Worm (Caenorhabditis elegans): ENCODE results near the gene ZK285.2.

ZK285.2 gene

ce11 chrV:16060135-16060534 lies 13.5 kb downstream of the ZK285.2 start, which contains the start of gene F14H3.15:
Gene F14H3.15, minus strand, starts transcription at chrV:16060235.
- no peak for TF ChIP-seq dpl-1 (GFP tag; optimal IDR thresholded peaks at IDR 0.05)
- no peak for TF ChIP-seq sup-37 (GFP tag; optimal IDR thresholded peaks at IDR 0.05)
- TF ChIP-seq lin-15B (tag; optimal IDR thresholded peaks at IDR 0.05), result no peak
- no peak for TF ChIP-seq mep-1 (tag; optimal IDR thresholded peaks at IDR 0.05)
- no peak for TF ChIP-seq nhr-12 (tag; optimal IDR thresholded peaks at IDR 0.05)
- no peak for TF ChIP-seq ztf-4 (tag; optimal IDR thresholded peaks at IDR 0.05)
- no peak for TF ChIP-seq pag-3 (tag; optimal IDR thresholded peaks at IDR 0.05; ENCODE audit: borderline replicate concordance, insufficient read depth)
- no peak for TF ChIP-seq nhr-47 (tag; optimal IDR thresholded peaks at IDR 0.05)
- TF ChIP-seq ceh-88 (GFP tag; IDR thresholded peaks at IDR 0.05), result no peak
- TF ChIP-seq nhr-85 (tag), result no peak
- TF ChIP-seq C34B4.2 (tag; optimal IDR thresholded peaks at IDR 0.05), result no peak
- no peak for TF ChIP-seq pax-3 (tag; optimal IDR thresholded peaks at IDR 0.05)
- TF ChIP-seq egl-13 (tag; optimal IDR thresholded peaks at IDR 0.05), result no peak
- TF ChIP-seq zag-1 (tag; optimal IDR thresholded peaks at IDR 0.05), result no peak
- TF ChIP-seq elt-3 (tag; optimal IDR thresholded peaks at IDR 0.05), result no peak
- TF ChIP-seq unc-86 (tag; optimal IDR thresholded peaks at IDR 0.05), result no peak
- TF ChIP-seq nhr-28 (tag; optimal IDR thresholded peaks at IDR 0.05), result no peak
- no peak for TF ChIP-seq nhr-77 (tag; optimal IDR thresholded peaks at IDR 0.05)
- no peak for TF ChIP-seq nhr-90 (tag; optimal IDR thresholded peaks at IDR 0.05; ENCODE audit: poor library complexity)
- TF ChIP-seq blmp-1 (tag; optimal IDR thresholded peaks at IDR 0.05), result no peak

ce11 chrV:16061993-16062392 lies 15.3 kb downstream of the ZK285.2 start, which contains the start of gene fbxa-100:
Gene fbxa-100, minus strand, starts transcription at chrV:16062093.
- TF ChIP-seq mdl-1 (tag; optimal IDR thresholded peaks at IDR 0.05) (no peak), ceh-82 (tag; optimal IDR thresholded peaks at IDR 0.05) (no peak), nhr-19 (GFP tag; conservative IDR thresholded peaks at IDR 0.05) (no peak)

- TF ChIP-seq ceh-8 (GFP tag; optimal IDR thresholded peaks at IDR 0.05), result no peak
- no peak for TF ChIP-seq dsc-1 (tag; optimal IDR thresholded peaks at IDR 0.05)
- TF ChIP-seq lir-3 (tag; optimal IDR thresholded peaks at IDR 0.05; ENCODE audit: poor library complexity), result no peak
- no peak for TF ChIP-seq efl-1 (optimal IDR thresholded peaks at IDR 0.05)
- no peak for TF ChIP-seq efl-1 (GFP tag; optimal IDR thresholded peaks at IDR 0.05 in 1 of 2)
- TF ChIP-seq C04F5.9 (tag; optimal IDR thresholded peaks at IDR 0.05), result no peak
- TF ChIP-seq tlp-1 (tag; optimal IDR thresholded peaks at IDR 0.05), result no peak
- TF ChIP-seq nhr-12 (tag; optimal IDR thresholded peaks at IDR 0.05), result no peak
These were observed 16.1 kb downstream of the ZK285.2 start, which contains the start of gene F14H3.14 for ce11 chrV:16062788-16063187. Gene F14H3.14, minus strand, starts transcription at chrV:16062888.

DNA sequence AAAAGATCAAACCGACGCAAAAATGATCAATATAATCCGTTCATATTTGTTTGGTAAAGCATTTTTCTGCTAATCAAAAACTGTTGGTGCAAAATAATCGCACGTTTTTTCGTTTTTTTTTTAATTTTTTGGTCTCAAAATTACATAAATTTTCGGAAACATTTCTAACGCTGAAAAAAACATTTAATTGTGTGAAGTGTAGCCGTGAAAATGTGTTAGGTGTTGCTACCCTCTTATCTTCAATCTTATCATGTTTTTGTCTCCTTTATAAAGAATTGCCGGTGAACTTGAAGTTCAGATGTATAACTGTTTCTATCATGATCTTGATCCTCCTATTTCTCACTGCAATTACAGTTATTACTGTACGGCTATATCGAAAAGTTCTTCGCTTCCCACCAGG lies 22.3 kb downstream of the ZK285.2 start, which contains the start of gene cyp-35D1:
TSS of gene cyp-35D1 (plus strand) at position 301 of the 400 bp plus-strand sequence.
- no peak for TF ChIP-seq lsy-2 (tag; optimal IDR thresholded peaks at IDR 0.05)
- TF ChIP-seq hlh-4 (tag; optimal IDR thresholded peaks at IDR 0.05), result no peak
- TF ChIP-seq hpl-2 (GFP tag; optimal IDR thresholded peaks at IDR 0.05), result no peak
- no peak for TF ChIP-seq egl-13 (tag; optimal IDR thresholded peaks at IDR 0.05)
- no peak for TF ChIP-seq unc-30 (tag; optimal IDR thresholded peaks at IDR 0.05)
- no peak for TF ChIP-seq nhr-76 (tag; optimal IDR thresholded peaks at IDR 0.05)
- no peak for TF ChIP-seq sup-37 (GFP tag; optimal IDR thresholded peaks at IDR 0.05)
- no peak for TF ChIP-seq nhr-71 (tag; optimal IDR thresholded peaks at IDR 0.05)
- TF ChIP-seq swsn-7 (tag; optimal IDR thresholded peaks at IDR 0.05), result no peak
- no peak for TF ChIP-seq pax-3 (tag; optimal IDR thresholded peaks at IDR 0.05)
- TF ChIP-seq zag-1 (tag; optimal IDR thresholded peaks at IDR 0.05), result no peak
- TF ChIP-seq vab-15 (tag; optimal IDR thresholded peaks at IDR 0.05), result no peak
- TF ChIP-seq irx-1 (tag; optimal IDR thresholded peaks at IDR 0.05), result no peak
- no peak for TF ChIP-seq aha-1 (tag; optimal IDR thresholded peaks at IDR 0.05)
- TF ChIP-seq mef-2 (tag; optimal IDR thresholded peaks at IDR 0.05), result no peak
- no peak for TF ChIP-seq efl-3 (GFP tag; optimal IDR thresholded peaks at IDR 0.05)
- no peak for TF ChIP-seq ceh-8 (GFP tag; optimal IDR thresholded peaks at IDR 0.05)
- no peak for TF ChIP-seq nhr-85 (tag)
- TF ChIP-seq ztf-11 (tag; optimal IDR thresholded peaks at IDR 0.05), result no peak
- no peak for TF ChIP-seq fkh-4 (tag; optimal IDR thresholded peaks at IDR 0.05; ENCODE audit: borderline replicate concordance)
